Worm (Caenorhabditis elegans): ENCODE data around the gene atg-3.

DNA sequence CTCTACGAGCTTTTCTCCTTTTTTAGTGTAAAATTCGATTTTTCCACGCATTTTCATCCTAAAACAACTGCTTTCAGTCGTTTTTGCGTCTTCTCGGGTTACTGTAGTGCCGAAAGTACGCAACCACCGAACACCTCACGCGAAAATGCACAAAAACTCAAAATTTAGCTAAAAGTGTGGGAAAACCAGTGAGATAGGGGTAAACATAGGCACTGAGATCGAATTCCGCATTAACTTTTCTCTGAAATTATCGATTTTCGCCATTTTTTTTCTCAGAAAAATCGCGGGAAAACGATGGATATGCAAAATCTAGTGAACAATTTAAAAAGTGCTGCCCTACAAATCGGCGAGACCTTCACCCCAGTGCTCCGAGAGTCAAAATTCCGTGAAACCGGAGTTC lies at the start of gene atg-3:
- no peak for TF ChIP-seq nhr-28 (tag; optimal IDR thresholded peaks at IDR 0.05)
- TF ChIP-seq flh-1 (GFP tag; optimal IDR thresholded peaks at IDR 0.05), result no peak
- no peak for TF ChIP-seq ztf-11 (tag; optimal IDR thresholded peaks at IDR 0.05)
- no peak for TF ChIP-seq nhr-237 (tag; optimal IDR thresholded peaks at IDR 0.05)
